Fruit fly (Drosophila melanogaster) whole organism, pupa: ENCODE data around the gene Z600.

Source experiments
- CG10348 ChIP-seq: fragments of 200-800 bp; sonication (Bioruptor generic); IDR thresholded peaks from 2 replicates; pipeline ENCODE4 v1.3.6; 2022; ENCODE audit warnings: missing biosample characterization, missing genetic modification characterization
- CG12605 ChIP-seq: fragments of 200-800 bp; sonication (Bioruptor generic); IDR thresholded peaks from 2 replicates; pipeline ENCODE4 v1.3.6; 2022; ENCODE audit warnings: missing biosample characterization, missing genetic modification characterization
- CG14655 ChIP-seq: fragments of 200-800 bp; sonication (Bioruptor generic); optimal IDR thresholded peaks from 3 replicates; lab custom pipeline; 2017; ENCODE audit warnings: mild to moderate bottlenecking, missing biosample characterization, missing genetic modification reagents, missing genetic modification characterization
- CG17806 ChIP-seq: fragments of 200-800 bp; sonication (Bioruptor generic); optimal IDR thresholded peaks from 2 replicates; lab custom pipeline; 2018; ENCODE audit warnings: missing biosample characterization, mild to moderate bottlenecking, missing genetic modification characterization, moderate library complexity
- CG32121 ChIP-seq: fragments of 200-800 bp; sonication (Bioruptor generic); IDR thresholded peaks from 2 replicates; pipeline ENCODE4 v1.3.6; 2022; ENCODE audit warnings: missing biosample characterization, missing genetic modification characterization
- CG34367 ChIP-seq: fragments of 200-800 bp; sonication (Bioruptor generic); optimal IDR thresholded peaks from 2 replicates; lab custom pipeline; 2018; ENCODE audit warnings: missing biosample characterization, mild to moderate bottlenecking, missing genetic modification characterization
- CG8301 ChIP-seq: fragments of 200-800 bp; sonication (Bioruptor generic); optimal IDR thresholded peaks from 2 replicates; lab custom pipeline; 2018; ENCODE audit warnings: missing biosample characterization, mild to moderate bottlenecking, missing genetic modification characterization
- CG9948 ChIP-seq: fragments of 200-800 bp; sonication (Bioruptor generic); optimal IDR thresholded peaks from 2 replicates; lab custom pipeline; 2018; ENCODE audit warnings: missing biosample characterization, mild to moderate bottlenecking, missing genetic modification characterization, moderate library complexity
- D1 ChIP-seq: fragments of 200-800 bp; sonication (Bioruptor generic); optimal IDR thresholded peaks from 2 replicates; lab custom pipeline; 2018; ENCODE audit warnings: missing biosample characterization, mild to moderate bottlenecking, missing genetic modification characterization, moderate library complexity
- EcR ChIP-seq: fragments of 200-800 bp; sonication (Bioruptor generic); optimal IDR thresholded peaks from 3 replicates; lab custom pipeline; 2019; ENCODE audit warnings: missing biosample characterization, missing genetic modification characterization, mild to moderate bottlenecking, moderate library complexity, missing genetic modification reagents
- Ets98B ChIP-seq: fragments of 200-800 bp; sonication (Bioruptor generic); IDR thresholded peaks from 2 replicates; pipeline ENCODE4 v1.3.6; 2022; ENCODE audit warnings: missing biosample characterization, missing genetic modification characterization
- fd96Ca ChIP-seq: fragments of 200-800 bp; sonication (Bioruptor generic); IDR thresholded peaks from 3 replicates; pipeline ENCODE4 v1.3.6; 2022; ENCODE audit warnings: missing biosample characterization, missing genetic modification characterization
- gl ChIP-seq: fragments of 200-800 bp; sonication (Bioruptor generic); optimal IDR thresholded peaks from 2 replicates; lab custom pipeline; 2018; ENCODE audit warnings: missing biosample characterization, mild to moderate bottlenecking, missing genetic modification characterization
- rn ChIP-seq: fragments of 200-800 bp; sonication (Bioruptor generic); IDR thresholded peaks from 2 replicates; pipeline ENCODE4 v1.3.6; 2022; ENCODE audit warnings: missing biosample characterization, missing genetic modification characterization

DNA sequence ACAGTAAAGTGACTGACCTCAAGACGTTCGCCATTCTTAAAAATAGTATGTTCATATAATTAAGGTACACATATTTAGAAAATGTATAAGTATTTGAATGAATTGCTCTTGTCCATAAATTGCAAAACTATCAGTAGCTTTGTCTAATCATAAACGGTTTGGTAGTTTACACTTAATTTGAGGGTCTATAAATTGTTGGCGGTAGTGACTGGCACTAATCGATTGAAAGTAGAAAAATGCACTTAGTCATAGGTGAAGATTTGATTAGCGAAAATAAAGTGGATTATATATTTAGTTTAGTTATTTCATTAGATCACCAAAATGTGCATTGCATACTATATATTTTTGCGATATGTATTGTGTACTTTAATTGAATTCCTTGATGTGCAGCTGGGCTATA lies 4.9 kb downstream of the Z600 start:
- TF ChIP-seq CG32121 (GFP tag; lab: Robert Waterston, UW) (no peak), CG12605 (no peak), EcR (GFP tag; lab: Kevin White, UChicago) (no peak), CG8301 (no peak), Ets98B (no peak), fd96Ca (GFP tag; lab: Robert Waterston, UW) (no peak), D1 (no peak), rn (GFP tag; lab: Robert Waterston, UW) (no peak), CG34367 (tag; lab: Kevin White, UChicago) (no peak), CG9948 (tag; lab: Kevin White, UChicago) (no peak), CG17806 (tag; lab: Kevin White, UChicago) (no peak), CG10348 (GFP tag; lab: Robert Waterston, UW) (no peak), gl (tag; lab: Kevin White, UChicago) (no peak), CG14655 (GFP tag; lab: Kevin White, UChicago) (no peak)
